Fruit fly (Drosophila melanogaster) whole organism, prepupa: ENCODE measurements around the gene CG43319.
A peak's percentile ranks its signal among the peaks of the same experiment; 100 is the strongest.

Experiments used
- CG10631 ChIP-seq: fragments of 200-800 bp; sonication (Bioruptor generic); optimal IDR thresholded peaks from 2 replicates; lab custom pipeline; 2016; ENCODE audit warnings: missing biosample characterization, missing genetic modification characterization
- CG11294 ChIP-seq: fragments of 200-800 bp; sonication (Bioruptor generic); IDR thresholded peaks from 2 replicates; pipeline ENCODE4 v1.3.6; 2022; ENCODE audit warnings: missing biosample characterization, missing genetic modification characterization
- CG11762 ChIP-seq: fragments of 200-800 bp; sonication (Bioruptor generic); optimal IDR thresholded peaks from 3 replicates; lab custom pipeline; 2016; ENCODE audit warnings: missing biosample characterization, missing genetic modification characterization; ENCODE audit not compliant: insufficient read depth
- CG11902 ChIP-seq: fragments of 200-800 bp; sonication (Bioruptor generic); optimal IDR thresholded peaks from 3 replicates; lab custom pipeline; 2016; ENCODE audit warnings: missing biosample characterization, missing genetic modification characterization
- CG15336 ChIP-seq: fragments of 200-800 bp; sonication (Bioruptor generic); IDR thresholded peaks from 2 replicates; pipeline ENCODE4 v1.3.6; 2022; ENCODE audit warnings: missing biosample characterization, missing genetic modification characterization
- CG16779 ChIP-seq: fragments of 200-800 bp; sonication (Bioruptor generic); optimal IDR thresholded peaks from 3 replicates; lab custom pipeline; 2017; ENCODE audit warnings: missing biosample characterization, mild to moderate bottlenecking, missing genetic modification characterization
- CG31627 ChIP-seq: fragments of 200-800 bp; sonication (Bioruptor generic); optimal IDR thresholded peaks from 3 replicates; lab custom pipeline; 2016; ENCODE audit warnings: missing biosample characterization, missing genetic modification characterization
- CG32006 ChIP-seq: fragments of 200-800 bp; sonication (Bioruptor generic); optimal IDR thresholded peaks from 3 replicates; lab custom pipeline; 2017; ENCODE audit warnings: missing biosample characterization, mild to moderate bottlenecking, missing genetic modification characterization
- CG34406 ChIP-seq: fragments of 200-800 bp; sonication (Bioruptor generic); optimal IDR thresholded peaks from 3 replicates; lab custom pipeline; 2016; ENCODE audit warnings: missing biosample characterization, missing genetic modification characterization
- CG4318 ChIP-seq: fragments of 200-800 bp; sonication (Bioruptor generic); optimal IDR thresholded peaks from 3 replicates; lab custom pipeline; 2017; ENCODE audit warnings: missing biosample characterization, mild to moderate bottlenecking, missing genetic modification characterization
- CG6163 ChIP-seq: fragments of 200-800 bp; sonication (Bioruptor generic); IDR thresholded peaks from 3 replicates; pipeline ENCODE4 v1.3.6; 2022; ENCODE audit warnings: missing biosample characterization, missing genetic modification characterization
- CG6276 ChIP-seq: fragments of 200-800 bp; sonication (Bioruptor generic); optimal IDR thresholded peaks from 2 replicates; lab custom pipeline; 2017; ENCODE audit warnings: missing biosample characterization, mild to moderate bottlenecking, missing genetic modification characterization
- CG6792 ChIP-seq: fragments of 200-800 bp; sonication (Bioruptor generic); optimal IDR thresholded peaks from 3 replicates; lab custom pipeline; 2016; ENCODE audit warnings: missing biosample characterization, missing genetic modification characterization
- CG6808 ChIP-seq: fragments of 200-800 bp; sonication (Bioruptor generic); optimal IDR thresholded peaks from 3 replicates; lab custom pipeline; 2017; ENCODE audit warnings: missing biosample characterization, missing genetic modification characterization, mild to moderate bottlenecking, moderate library complexity, missing genetic modification reagents
- CG6854 ChIP-seq: fragments of 200-800 bp; sonication (Bioruptor generic); optimal IDR thresholded peaks from 2 replicates; lab custom pipeline; 2017; ENCODE audit warnings: missing biosample characterization, mild to moderate bottlenecking, missing genetic modification characterization
- CG7368 ChIP-seq: fragments of 200-800 bp; sonication (Bioruptor generic); optimal IDR thresholded peaks from 3 replicates; lab custom pipeline; 2016; ENCODE audit warnings: missing biosample characterization, missing genetic modification characterization
- CG8119 ChIP-seq: fragments of 200-800 bp; sonication (Bioruptor generic); IDR thresholded peaks from 3 replicates; pipeline ENCODE4 v1.3.6; 2022; ENCODE audit warnings: missing biosample characterization, missing genetic modification characterization
- CG9139 ChIP-seq: fragments of 200-800 bp; sonication (Bioruptor generic); optimal IDR thresholded peaks from 3 replicates; lab custom pipeline; 2017; ENCODE audit warnings: missing biosample characterization, mild to moderate bottlenecking, missing genetic modification characterization
- Eip75B ChIP-seq: fragments of 200-800 bp; sonication (Bioruptor generic); optimal IDR thresholded peaks from 3 replicates; lab custom pipeline; 2016; ENCODE audit warnings: missing biosample characterization, missing genetic modification characterization
- Eip78C ChIP-seq: fragments of 200-800 bp; sonication (Bioruptor generic); peaks from one replicate; lab custom pipeline; 2016; ENCODE audit warnings: missing biosample characterization, missing genetic modification characterization
- Ets96B ChIP-seq: fragments of 200-800 bp; optimal IDR thresholded peaks from 2 replicates; lab custom pipeline; 2019; ENCODE audit warnings: missing biosample characterization, mild to moderate bottlenecking, missing genetic modification characterization, moderate library complexity
- Gug ChIP-seq: fragments of 200-800 bp; sonication (Bioruptor generic); IDR thresholded peaks from 2 replicates; pipeline ENCODE4 v1.3.6; 2022; ENCODE audit warnings: missing biosample characterization, missing genetic modification characterization
- Hr38 ChIP-seq: sonication (Bioruptor generic); optimal IDR thresholded peaks from 2 replicates; lab custom pipeline; 2016; ENCODE audit warnings: missing biosample characterization, missing genetic modification characterization
- Hr39 ChIP-seq: fragments of 200-800 bp; sonication (Bioruptor generic); optimal IDR thresholded peaks from 2 replicates; lab custom pipeline; 2016; ENCODE audit warnings: missing biosample characterization, missing genetic modification characterization
- Lpt ChIP-seq: fragments of 200-800 bp; sonication (Bioruptor generic); optimal IDR thresholded peaks from 3 replicates; lab custom pipeline; 2016; ENCODE audit warnings: missing biosample characterization, missing genetic modification characterization
- Met ChIP-seq: fragments of 200-800 bp; sonication (Bioruptor generic); optimal IDR thresholded peaks from 3 replicates; lab custom pipeline; 2016; ENCODE audit warnings: missing biosample characterization, missing genetic modification characterization
- OdsH ChIP-seq: fragments of 200-800 bp; sonication (Bioruptor generic); optimal IDR thresholded peaks from 3 replicates; lab custom pipeline; 2016; ENCODE audit warnings: missing biosample characterization, missing genetic modification characterization
- Smox ChIP-seq: fragments of 200-800 bp; sonication (Bioruptor generic); optimal IDR thresholded peaks from 3 replicates; lab custom pipeline; 2016; ENCODE audit warnings: missing biosample characterization, missing genetic modification characterization
- Sox102F ChIP-seq: fragments of 200-800 bp; sonication (Bioruptor generic); optimal IDR thresholded peaks from 2 replicates; lab custom pipeline; 2016; ENCODE audit warnings: missing biosample characterization, mild to moderate bottlenecking, missing genetic modification characterization
- Sox14 ChIP-seq: fragments of 200-800 bp; sonication (Bioruptor generic); optimal IDR thresholded peaks from 3 replicates; lab custom pipeline; 2016; ENCODE audit warnings: missing biosample characterization, missing genetic modification characterization
- Sox15 ChIP-seq: fragments of 200-800 bp; sonication (Bioruptor generic); optimal IDR thresholded peaks from 3 replicates; lab custom pipeline; 2016; ENCODE audit warnings: missing biosample characterization, missing genetic modification characterization
- achi ChIP-seq: fragments of 200-800 bp; sonication (Bioruptor generic); optimal IDR thresholded peaks from 3 replicates; lab custom pipeline; 2016; ENCODE audit warnings: missing biosample characterization, missing genetic modification characterization
- acj6 ChIP-seq: fragments of 200-800 bp; sonication (Bioruptor generic); optimal IDR thresholded peaks from 3 replicates; lab custom pipeline; 2016; ENCODE audit warnings: missing biosample characterization, missing genetic modification characterization
- cyc ChIP-seq: fragments of 200-800 bp; sonication (Bioruptor generic); optimal IDR thresholded peaks from 3 replicates; lab custom pipeline; 2016; ENCODE audit warnings: missing biosample characterization, missing genetic modification characterization
- dac ChIP-seq: fragments of 200-800 bp; sonication (Bioruptor generic); optimal IDR thresholded peaks from 2 replicates; lab custom pipeline; 2017; ENCODE audit warnings: missing biosample characterization, mild to moderate bottlenecking, missing genetic modification characterization
- dsx ChIP-seq: fragments of 200-800 bp; optimal IDR thresholded peaks from 3 replicates; lab custom pipeline; 2019; ENCODE audit warnings: missing biosample characterization, mild to moderate bottlenecking, missing genetic modification characterization, moderate library complexity; ENCODE audit not compliant: poor library complexity, severe bottlenecking
- esn ChIP-seq: fragments of 200-800 bp; sonication (Bioruptor generic); optimal IDR thresholded peaks from 2 replicates; lab custom pipeline; 2016; ENCODE audit warnings: missing biosample characterization, mild to moderate bottlenecking, missing genetic modification characterization, moderate library complexity
- fd59A ChIP-seq: fragments of 200-800 bp; sonication (Bioruptor generic); optimal IDR thresholded peaks from 2 replicates; lab custom pipeline; 2017; ENCODE audit warnings: missing biosample characterization, mild to moderate bottlenecking, missing genetic modification characterization, missing genetic modification reagents
- fd85E ChIP-seq: fragments of 200-800 bp; sonication (Bioruptor generic); optimal IDR thresholded peaks from 3 replicates; lab custom pipeline; 2016; ENCODE audit warnings: missing biosample characterization, missing genetic modification characterization
- fkh ChIP-seq: fragments of 200-800 bp; sonication (Bioruptor generic); optimal IDR thresholded peaks from 3 replicates; lab custom pipeline; 2017; ENCODE audit warnings: missing biosample characterization, mild to moderate bottlenecking, missing genetic modification characterization, moderate library complexity
- lz ChIP-seq: fragments of 200-800 bp; sonication (Bioruptor generic); optimal IDR thresholded peaks from 3 replicates; lab custom pipeline; 2016; ENCODE audit warnings: missing biosample characterization, missing genetic modification characterization
- net ChIP-seq: fragments of 200-800 bp; sonication (Bioruptor generic); optimal IDR thresholded peaks from 3 replicates; lab custom pipeline; 2016; ENCODE audit warnings: missing biosample characterization, missing genetic modification characterization
- pdm3 ChIP-seq: fragments of 200-800 bp; sonication (Bioruptor generic); optimal IDR thresholded peaks from 3 replicates; lab custom pipeline; 2016; ENCODE audit warnings: missing biosample characterization, missing genetic modification characterization
- spab ChIP-seq: fragments of 200-800 bp; sonication (Bioruptor generic); optimal IDR thresholded peaks from 2 replicates; lab custom pipeline; 2017; ENCODE audit warnings: missing biosample characterization, mild to moderate bottlenecking, missing genetic modification characterization, missing genetic modification reagents
- ss ChIP-seq, 2 experiments: fragments of 200-800 bp; sonication (Bioruptor generic); optimal IDR thresholded peaks; 2 replicates in 1 of 2; 3 replicates in 1 of 2; lab custom pipeline; 2017 to 2018; ENCODE audit warnings: mild to moderate bottlenecking in 2 of 2, missing biosample characterization in 2 of 2, missing genetic modification characterization in 2 of 2, moderate library complexity in 1 of 2
- svp ChIP-seq: fragments of 200-800 bp; sonication (Bioruptor generic); peaks from one replicate; lab custom pipeline; 2016; ENCODE audit warnings: missing biosample characterization, missing genetic modification characterization
- topi ChIP-seq: fragments of 200-800 bp; sonication (Bioruptor generic); optimal IDR thresholded peaks from 3 replicates; lab custom pipeline; 2016; ENCODE audit warnings: missing biosample characterization, missing genetic modification characterization
- vri ChIP-seq: fragments of 200-800 bp; sonication (Bioruptor generic); optimal IDR thresholded peaks from 3 replicates; lab custom pipeline; 2016; ENCODE audit warnings: missing biosample characterization, mild to moderate bottlenecking, missing genetic modification characterization

CG43319 gene

DNA sequence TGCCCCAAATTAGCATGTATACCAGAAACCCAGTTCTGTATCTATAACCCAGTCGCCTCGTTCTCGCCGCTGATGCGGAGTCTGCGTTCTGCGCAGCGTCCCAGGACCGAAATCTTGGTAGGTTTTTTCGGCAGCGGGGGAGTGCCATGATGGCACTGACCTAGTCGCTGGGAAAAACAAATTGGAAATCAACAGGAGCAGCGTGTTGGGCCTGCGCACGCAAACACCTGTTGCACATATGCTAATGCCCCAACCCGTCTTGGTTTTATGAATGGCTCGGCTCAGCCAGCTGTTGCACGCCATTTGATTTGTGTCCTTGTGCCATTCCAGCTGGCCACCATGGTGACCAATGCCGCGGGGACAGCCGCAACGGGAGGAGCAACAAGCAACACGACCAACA lies 31.3 kb upstream of the CG43319 start:
- no peak for TF ChIP-seq fd85E (GFP tag; lab: Kevin White, UChicago)
- no peak for TF ChIP-seq CG34406 (GFP tag; lab: Kevin White, UChicago)
- no peak for TF ChIP-seq Lpt
- TF ChIP-seq Sox14: no peak
- TF ChIP-seq CG31627 (GFP tag; lab: Kevin White, UChicago): no peak
- no peak for TF ChIP-seq Smox
- no peak for TF ChIP-seq CG6163 (GFP tag; lab: Robert Waterston, UW)
- no peak for TF ChIP-seq Sox102F (GFP tag; lab: Kevin White, UChicago)
- no peak for TF ChIP-seq Gug (GFP tag; lab: Robert Waterston, UW)
- TF ChIP-seq Met: no peak
- TF ChIP-seq Eip78C (GFP tag; lab: Kevin White, UChicago): no peak
- TF ChIP-seq CG6808 (GFP tag; lab: Kevin White, UChicago): no peak
- TF ChIP-seq acj6 (GFP tag; lab: Kevin White, UChicago): no peak
- no peak for TF ChIP-seq esn (GFP tag; lab: Kevin White, UChicago)
- TF ChIP-seq Hr38 (GFP tag; lab: Kevin White, UChicago): no peak
- no peak for TF ChIP-seq Sox15 (GFP tag; lab: Kevin White, UChicago)

DNA sequence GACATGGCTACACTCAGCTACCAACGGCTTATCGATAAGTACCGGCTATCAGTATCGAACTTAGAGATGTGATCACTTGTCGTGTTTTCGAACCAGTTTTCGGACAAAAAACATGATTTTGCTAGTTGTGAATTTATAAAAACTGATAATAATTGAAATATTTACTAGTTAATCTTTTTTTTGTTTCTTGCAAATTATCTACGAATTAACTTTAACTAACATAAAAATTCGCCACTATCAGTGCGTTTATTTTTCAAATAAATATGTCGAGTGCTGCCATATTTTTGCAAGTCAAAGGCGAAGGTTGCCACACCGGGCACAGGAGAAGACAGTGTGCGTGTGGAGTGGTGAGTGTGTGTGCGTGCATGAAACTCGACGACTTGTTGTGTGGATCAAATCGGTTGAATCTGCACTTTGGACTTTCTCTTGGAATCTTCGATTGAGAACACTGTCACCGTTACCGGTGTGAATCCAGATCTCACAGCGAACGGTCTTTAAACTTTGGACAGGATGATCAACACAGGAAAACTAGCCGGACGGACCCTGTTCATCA lies 16.9 kb upstream of the CG43319 start, which contains the start of gene Hsdl2:
TSS of gene Hsdl2 (plus strand) at position 349 of the 553 bp plus-strand sequence.
- peak; percentile 59 for TF ChIP-seq dsx (GFP tag; lab: Kevin White, UChicago)
- TF ChIP-seq CG16779 (tag; lab: Kevin White, UChicago): peak; percentile 92
- TF ChIP-seq CG32006 (GFP tag; lab: Kevin White, UChicago): peak; percentile 56
- peak; percentile 64 for TF ChIP-seq topi (GFP tag; lab: Kevin White, UChicago)
- TF ChIP-seq CG9139 (GFP tag; lab: Kevin White, UChicago): peak; percentile 95
- TF ChIP-seq CG7368 (GFP tag; lab: Kevin White, UChicago): peak; percentile 79
- peak; percentile 48 for TF ChIP-seq Sox102F (GFP tag; lab: Kevin White, UChicago)
- TF ChIP-seq CG6808 (GFP tag; lab: Kevin White, UChicago): peak; percentile 93
- TF ChIP-seq CG10631: no peak
- TF ChIP-seq Eip75B: peak; percentile 53
- peak; percentile 7 for TF ChIP-seq CG6792 (GFP tag; lab: Kevin White, UChicago)
- TF ChIP-seq ss (GFP tag; optimal IDR thresholded peaks at IDR 0.05; lab: Kevin White, UChicago): peak; percentile 94 to 97
- TF ChIP-seq Hr39 (GFP tag; lab: Kevin White, UChicago): peak; percentile 27
- peak; percentile 79 for TF ChIP-seq Lpt
- TF ChIP-seq CG11762: peak; percentile 73
- peak; percentile 98 for TF ChIP-seq CG6854 (GFP tag; lab: Kevin White, UChicago)
- TF ChIP-seq OdsH (GFP tag; lab: Kevin White, UChicago): no peak
- peak; percentile 63 for TF ChIP-seq achi (GFP tag; lab: Kevin White, UChicago)
- TF ChIP-seq CG6276 (GFP tag; lab: Kevin White, UChicago): peak; percentile 97
- TF ChIP-seq Gug (GFP tag; lab: Robert Waterston, UW): no peak
- no peak for TF ChIP-seq CG11294 (GFP tag; lab: Robert Waterston, UW)
- TF ChIP-seq fkh (GFP tag; lab: Kevin White, UChicago): no peak
- no peak for TF ChIP-seq vri
- TF ChIP-seq CG31627 (GFP tag; lab: Kevin White, UChicago): peak; percentile 36
- TF ChIP-seq CG6163 (GFP tag; lab: Robert Waterston, UW): peak; percentile 56; the same call in 2 of the 3 replicates
- TF ChIP-seq esn (GFP tag; lab: Kevin White, UChicago): no peak
- peak; percentile 29 for TF ChIP-seq acj6 (GFP tag; lab: Kevin White, UChicago)
- no peak for TF ChIP-seq Sox15 (GFP tag; lab: Kevin White, UChicago)
- peak; percentile 51 for TF ChIP-seq cyc (GFP tag; lab: Kevin White, UChicago)
- peak; percentile 41 for TF ChIP-seq dac (GFP tag; lab: Kevin White, UChicago)
- TF ChIP-seq CG8119 (GFP tag; lab: Robert Waterston, UW): peak; percentile 76
- TF ChIP-seq svp (GFP tag; lab: Kevin White, UChicago): peak; percentile 98
- TF ChIP-seq Met: peak; percentile 40
- peak; percentile 38 for TF ChIP-seq lz (GFP tag; lab: Kevin White, UChicago)
- TF ChIP-seq Sox14: peak; percentile 50
- peak; percentile 56 for TF ChIP-seq pdm3
- peak; percentile 69; the same call in 1 of the 2 replicates for TF ChIP-seq CG15336 (GFP tag; lab: Robert Waterston, UW)
- TF ChIP-seq Ets96B: peak; percentile 67
- TF ChIP-seq CG4318 (GFP tag; lab: Kevin White, UChicago): no peak
- no peak for TF ChIP-seq CG34406 (GFP tag; lab: Kevin White, UChicago)
- TF ChIP-seq fd59A (GFP tag; lab: Kevin White, UChicago): no peak
- TF ChIP-seq spab (GFP tag; lab: Kevin White, UChicago): peak; percentile 86
- peak; percentile 81 for TF ChIP-seq net
- no peak for TF ChIP-seq CG11902
